Fruit fly (Drosophila melanogaster): ENCODE data around the gene ICA69.

ICA69 gene

dm6 chr3L:21172527-21173253, 41.4 kb downstream of the ICA69 start, which contains the start of the genes chb and AsnS (continued):
- TF ChIP-seq CG13123 (GFP tag; optimal IDR thresholded peaks at IDR 0.05) = peak; percentile 65
- no peak for TF ChIP-seq mld (GFP tag; IDR thresholded peaks at IDR 0.05; ENCODE audit: partially characterized antibody)
- peak; percentile 86 for TF ChIP-seq CG12659 (GFP tag; optimal IDR thresholded peaks at IDR 0.05)
- TF ChIP-seq CG2120 (GFP tag; optimal IDR thresholded peaks at IDR 0.05) = peak; percentile 93
- TF ChIP-seq zfh2 (GFP tag; optimal IDR thresholded peaks at IDR 0.05) = peak; percentile 52
- TF ChIP-seq CG5180 (GFP tag; optimal IDR thresholded peaks at IDR 0.05) = peak; percentile 15
- peak; percentile 69 for TF ChIP-seq CG5245 (GFP tag; optimal IDR thresholded peaks at IDR 0.05)
- peak; percentile 90 for TF ChIP-seq Blimp-1 (GFP tag; optimal IDR thresholded peaks at IDR 0.05)
- peak; percentile 30 for TF ChIP-seq MESR4 (GFP tag; optimal IDR thresholded peaks at IDR 0.05)
- TF ChIP-seq zfh1 (GFP tag; IDR thresholded peaks at IDR 0.05) = peak; percentile 92
- peak; percentile 62 for TF ChIP-seq CG17802 (tag; optimal IDR thresholded peaks at IDR 0.05)
- peak; percentile 87 for TF ChIP-seq peb (GFP tag; IDR thresholded peaks at IDR 0.05)
- no peak for TF ChIP-seq Dip2 (GFP tag; IDR thresholded peaks at IDR 0.05)
- TF ChIP-seq ac (GFP tag; optimal IDR thresholded peaks at IDR 0.05) = no peak
- peak; percentile 91 for TF ChIP-seq ase (GFP tag; IDR thresholded peaks at IDR 0.05)
- TF ChIP-seq sens-2 (GFP tag; IDR thresholded peaks at IDR 0.05) = peak; percentile 66
- peak; percentile 60 for TF ChIP-seq Fer2 (tag; optimal IDR thresholded peaks at IDR 0.05)
- peak; percentile 89 for TF ChIP-seq bcd (GFP tag; optimal IDR thresholded peaks at IDR 0.05)
- TF ChIP-seq CG12769 (tag; optimal IDR thresholded peaks at IDR 0.05) = peak; percentile 94
- peak; percentile 83 for TF ChIP-seq CG12071 (GFP tag; optimal IDR thresholded peaks at IDR 0.05)
- peak; percentile 70 for TF ChIP-seq nau (GFP tag; optimal IDR thresholded peaks at IDR 0.05)
- TF ChIP-seq CHES-1-like (GFP tag; optimal IDR thresholded peaks at IDR 0.05) = peak; percentile 67
- TF ChIP-seq Elba2 (GFP tag; optimal IDR thresholded peaks at IDR 0.05) = no peak
- TF ChIP-seq MTF-1 (GFP tag; optimal IDR thresholded peaks at IDR 0.05; ENCODE audit: borderline replicate concordance) = peak; percentile 66
- TF ChIP-seq CG17385 (GFP tag; optimal IDR thresholded peaks at IDR 0.05) = peak; percentile 89
- TF ChIP-seq ci (GFP tag; IDR thresholded peaks at IDR 0.05) = peak; percentile 91
- TF ChIP-seq ro (GFP tag; IDR thresholded peaks at IDR 0.05) = peak; percentile 62
- peak; percentile 95 for TF ChIP-seq Awh (GFP tag; IDR thresholded peaks at IDR 0.05)
- no peak for TF ChIP-seq br (optimal IDR thresholded peaks at IDR 0.05)
- peak; percentile 92 for TF ChIP-seq Abd-B (GFP tag; optimal IDR thresholded peaks at IDR 0.05)
- peak; percentile 34 for TF ChIP-seq Hmx (GFP tag; optimal IDR thresholded peaks at IDR 0.05)
- TF ChIP-seq CG2199 (GFP tag; IDR thresholded peaks at IDR 0.05) = peak; percentile 89; the same call in 2 of the 3 replicates
- TF ChIP-seq D19A (tag; optimal IDR thresholded peaks at IDR 0.05) = peak; percentile 99
- no peak for TF ChIP-seq CG1832 (GFP tag; optimal IDR thresholded peaks at IDR 0.05)
- TF ChIP-seq Sox100B (GFP tag; optimal IDR thresholded peaks at IDR 0.05) = peak; percentile 88
- peak; percentile 81 for TF ChIP-seq Vsx1 (GFP tag; optimal IDR thresholded peaks at IDR 0.05)
- peak; percentile 87 for TF ChIP-seq CG10654 (GFP tag; optimal IDR thresholded peaks at IDR 0.05)
- TF ChIP-seq btn (GFP tag; optimal IDR thresholded peaks at IDR 0.05) = peak; percentile 48
- no peak for TF ChIP-seq gfzf (GFP tag; optimal IDR thresholded peaks at IDR 0.05)
- TF ChIP-seq CG11398 (GFP tag; optimal IDR thresholded peaks at IDR 0.05) = peak; percentile 10
- TF ChIP-seq HLH3B (GFP tag; IDR thresholded peaks at IDR 0.05) = peak; percentile 95
- TF ChIP-seq CG17568 (GFP tag; optimal IDR thresholded peaks at IDR 0.05) = peak; percentile 84
- peak; percentile 20 for TF ChIP-seq CG9876 (GFP tag; optimal IDR thresholded peaks at IDR 0.05)
- peak; percentile 92 for TF ChIP-seq CG13424 (tag; optimal IDR thresholded peaks at IDR 0.05)
- TF ChIP-seq chif (GFP tag; optimal IDR thresholded peaks at IDR 0.05) = peak; percentile 64 to 72
- peak; percentile 88 for TF ChIP-seq Hmr (GFP tag; optimal IDR thresholded peaks at IDR 0.05)
- peak; percentile 55 for TF ChIP-seq CG11723 (GFP tag; optimal IDR thresholded peaks at IDR 0.05)
- TF ChIP-seq CG2129 (GFP tag; IDR thresholded peaks at IDR 0.05; ENCODE audit: partially characterized antibody) = no peak
- TF ChIP-seq CG18011 (GFP tag; optimal IDR thresholded peaks at IDR 0.05) = peak; percentile 69

Data from whole organism, embryonic.